Worm (Caenorhabditis elegans) whole organism, dauer: ENCODE data around the gene F53F8.4.

ENCODE experiments used
- unc-62 ChIP-seq: sonication (generic microtip); optimal IDR thresholded peaks from 2 replicates; lab custom pipeline; 2017; ENCODE audit warnings: missing biosample characterization, missing genetic modification reagents, missing genetic modification characterization

F53F8.4 gene

DNA sequence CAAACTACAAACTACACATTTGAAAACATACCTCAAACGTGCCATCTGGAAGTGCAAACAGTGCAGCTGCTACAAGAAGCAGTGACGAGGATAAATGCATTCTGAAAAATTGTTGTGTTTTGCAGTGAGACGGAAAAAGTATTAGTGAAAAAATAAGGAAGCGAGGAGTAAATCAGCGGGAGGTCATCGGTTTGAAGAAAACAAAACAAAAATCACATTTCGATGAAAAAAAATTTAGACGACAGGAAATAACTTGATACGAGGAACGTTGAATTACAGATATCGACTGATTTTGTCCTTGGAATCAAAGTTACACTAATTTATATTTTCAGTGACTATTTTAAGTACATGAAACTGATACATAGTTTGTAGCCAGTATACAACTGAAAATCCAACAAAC is at the start of gene F53F8.4:
Gene F53F8.4, minus strand, starts transcription at position 101 of the 400 bp plus-strand sequence.
- TF ChIP-seq unc-62, result no peak

DNA sequence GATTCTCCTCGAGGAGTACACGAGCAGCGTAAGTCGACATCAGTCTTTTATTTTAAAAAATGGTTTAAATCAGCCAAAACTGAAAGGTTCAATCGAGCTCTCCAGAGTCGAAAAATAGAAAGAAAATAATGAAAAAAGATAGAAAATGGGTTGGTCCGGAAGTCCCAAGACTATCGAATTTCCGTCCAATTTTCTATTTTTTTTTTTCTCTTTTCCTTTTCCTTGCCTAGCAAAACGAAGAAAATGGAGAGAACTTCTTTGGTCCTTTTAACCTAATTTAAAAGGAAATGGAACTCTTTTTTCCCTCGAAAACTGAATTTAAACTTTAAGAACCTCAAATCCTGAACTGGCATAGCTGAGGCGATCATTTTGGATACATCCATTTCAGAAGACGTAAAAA is 47.9 kb upstream of the F53F8.4 start:
- no peak for TF ChIP-seq unc-62

DNA sequence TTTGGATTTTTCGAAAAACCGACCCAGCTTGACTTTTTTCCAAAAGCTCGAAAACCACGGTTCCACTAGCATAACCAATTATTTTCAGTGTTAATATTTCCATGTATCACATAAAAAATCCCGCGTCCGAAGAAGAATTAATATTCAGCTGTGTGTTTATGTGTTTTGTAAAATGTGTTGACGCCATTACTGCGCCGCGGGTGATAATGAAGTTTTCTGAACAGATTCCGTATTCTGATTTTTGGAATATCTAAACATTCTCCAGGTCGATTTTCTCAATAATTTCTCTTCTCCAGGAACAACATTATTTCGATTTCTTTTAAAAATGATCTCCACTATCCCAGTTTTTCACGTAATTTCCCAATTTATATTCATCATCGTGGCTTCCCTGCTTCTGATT is 43.2 kb upstream of the F53F8.4 start, which contains the start of gene srxa-6:
Gene srxa-6, plus strand, starts transcription at position 301 of the 400 bp plus-strand sequence.
- no peak for TF ChIP-seq unc-62

DNA sequence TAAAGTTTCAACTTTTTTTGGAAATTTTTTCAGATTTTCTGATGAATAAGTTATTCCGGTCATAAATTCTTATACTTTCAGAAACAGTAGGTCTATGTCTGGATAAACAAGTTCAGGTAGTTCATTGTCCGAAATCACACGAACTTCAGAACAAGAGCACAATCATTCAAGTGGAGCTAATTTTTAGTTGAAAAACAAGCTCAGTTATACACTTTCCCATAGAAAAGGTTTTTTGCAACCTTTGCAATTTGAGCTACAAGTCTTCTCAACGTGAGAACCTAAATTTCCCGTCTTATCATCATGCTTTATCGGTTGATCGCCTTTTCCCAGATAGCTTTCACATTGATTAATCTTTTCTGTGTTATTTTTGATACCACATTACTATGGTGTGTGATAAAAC is 40.3 kb upstream of the F53F8.4 start, which contains the start of gene srxa-1:
Gene srxa-1, plus strand, starts transcription at position 301 of the 400 bp plus-strand sequence.
- no peak for TF ChIP-seq unc-62

DNA sequence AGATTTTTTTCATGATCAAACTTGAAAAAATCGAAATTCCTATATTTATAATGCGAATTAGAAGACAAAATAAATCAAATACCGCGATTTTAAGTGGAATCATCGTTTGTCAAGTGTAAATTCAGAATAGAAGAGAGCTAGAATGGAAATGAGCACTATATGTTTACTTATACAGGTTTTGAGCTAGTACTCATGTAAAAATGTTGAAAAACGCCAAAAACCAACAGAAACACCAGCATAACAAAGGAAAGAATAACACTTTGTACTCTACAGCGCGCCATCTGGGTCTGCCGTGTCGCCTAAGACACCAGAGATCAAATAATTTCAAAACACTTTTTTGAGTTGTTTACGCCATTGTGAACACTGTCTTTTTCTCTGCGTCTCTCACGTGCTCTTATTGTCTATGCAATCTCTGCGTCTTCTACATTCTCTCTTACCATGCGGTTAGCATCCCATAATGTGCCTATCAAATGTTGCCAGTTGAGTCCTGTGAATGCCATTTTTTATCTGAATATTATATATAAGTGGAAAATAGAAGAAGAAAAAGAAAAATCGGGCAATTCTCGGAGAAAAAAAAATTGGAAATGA is 37.4 kb upstream of the F53F8.4 start, which contains the start of gene ipla-3:
Gene ipla-3, minus strand, starts transcription at position 510 of the 588 bp plus-strand sequence.
- no peak for TF ChIP-seq unc-62

DNA sequence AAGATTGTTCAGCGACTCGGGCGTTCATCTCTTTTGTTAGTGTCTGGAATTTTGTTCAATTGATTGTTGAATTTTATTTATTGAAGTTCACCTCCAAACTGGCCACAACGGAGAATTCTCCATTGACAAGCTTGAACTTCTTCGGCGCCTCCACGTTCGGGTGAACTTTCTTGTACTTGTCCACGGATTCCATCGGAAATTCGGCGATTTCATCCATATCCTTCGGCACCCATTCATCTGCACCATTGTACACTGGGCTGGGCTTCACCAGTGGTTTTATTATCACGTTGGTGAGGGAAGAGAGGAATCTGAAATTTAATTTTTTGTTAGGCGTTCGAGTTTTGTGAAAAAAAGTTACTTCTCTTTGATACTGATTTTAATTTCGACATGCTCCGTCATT is 36.0 kb upstream of the F53F8.4 start:
- no peak for TF ChIP-seq unc-62

DNA sequence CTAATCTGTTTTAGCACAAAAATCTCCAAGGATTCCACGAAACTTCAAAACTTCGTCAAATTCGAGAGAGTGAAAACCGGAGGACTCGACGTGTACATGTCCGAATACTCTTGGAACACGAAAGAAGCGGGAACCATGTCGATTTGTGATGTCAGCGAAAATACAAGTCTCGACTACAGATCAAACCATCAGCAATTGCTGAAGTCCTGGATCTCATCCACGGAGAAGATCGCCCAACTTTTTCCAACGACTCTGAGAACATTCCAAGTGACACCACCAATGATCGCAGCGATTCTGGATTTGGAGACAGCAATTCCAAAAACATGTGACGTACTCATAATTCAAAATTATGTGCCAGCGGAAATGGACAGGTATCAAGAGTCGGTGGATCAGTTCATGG is 31.0 kb upstream of the F53F8.4 start:
- TF ChIP-seq unc-62, result no peak

DNA sequence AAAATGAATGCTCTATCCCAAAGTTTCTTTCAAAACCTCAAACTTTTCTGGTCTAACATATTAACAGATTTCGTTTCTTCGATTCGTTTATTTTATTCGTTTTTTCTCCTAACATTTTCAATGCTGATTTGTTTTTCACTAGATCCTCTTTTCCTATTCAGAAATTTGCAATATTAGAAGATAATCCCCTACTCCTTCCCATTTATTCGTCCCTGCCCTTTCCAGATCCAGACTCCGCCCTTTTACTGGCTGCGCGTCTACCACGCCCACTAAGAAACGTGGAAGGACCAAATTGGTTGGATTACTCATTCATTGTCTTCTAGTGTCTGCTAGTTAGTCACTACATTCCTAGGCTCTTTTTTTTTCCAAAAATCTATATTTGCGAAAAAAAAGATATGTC is 30.4 kb upstream of the F53F8.4 start, which contains the start of gene Y44A6C.2:
Gene Y44A6C.2, plus strand, starts transcription at position 301 of the 400 bp plus-strand sequence.
- no peak for TF ChIP-seq unc-62

DNA sequence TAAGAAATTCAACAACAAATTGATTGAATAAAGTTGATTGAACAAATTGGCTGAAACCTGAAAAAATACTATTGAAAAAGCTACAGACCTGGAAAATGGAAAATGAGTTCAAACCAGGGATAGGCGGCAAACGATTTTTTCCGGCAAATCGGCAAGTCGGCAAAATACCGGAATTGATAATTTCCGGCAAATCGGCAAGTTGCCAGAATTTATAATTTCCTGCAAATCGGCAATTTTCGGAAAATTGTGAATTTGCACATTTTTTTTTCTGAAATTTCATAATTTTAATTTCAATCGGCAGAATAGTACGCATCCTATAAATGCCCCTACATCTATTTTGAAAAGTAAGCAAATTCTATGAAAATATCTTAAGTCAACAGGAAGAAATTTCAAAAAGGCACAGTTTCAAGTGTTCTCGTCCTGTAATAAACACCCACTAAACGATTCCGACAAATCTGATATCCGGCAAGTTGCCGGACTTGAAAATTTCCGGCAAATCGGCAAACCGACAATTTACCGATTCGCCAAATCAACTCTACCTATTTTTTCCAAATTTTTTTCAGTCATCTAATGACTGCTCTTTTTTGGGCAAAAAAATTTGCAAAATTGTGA is 25.5 kb upstream of the F53F8.4 start:
- TF ChIP-seq unc-62, result no peak

DNA sequence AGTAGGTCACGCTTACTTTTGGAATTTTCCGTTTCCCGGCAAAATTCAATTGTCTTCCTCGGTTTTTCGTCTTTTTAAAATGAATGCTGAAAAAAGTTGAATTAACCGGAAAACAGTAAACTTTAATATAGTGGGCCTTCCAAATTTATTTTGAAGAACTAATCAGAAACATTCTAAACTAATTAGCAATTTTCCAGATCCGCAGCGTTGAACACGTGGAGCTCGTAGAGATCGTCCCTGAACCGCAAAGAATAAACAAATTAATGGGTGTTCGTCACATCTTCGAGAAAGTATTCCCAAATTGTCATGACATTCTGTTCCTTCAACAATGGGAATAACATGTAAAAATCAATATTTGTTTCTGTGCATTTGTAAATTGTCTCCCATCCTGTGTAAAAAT is 24.8 kb upstream of the F53F8.4 start:
- TF ChIP-seq unc-62, result no peak

DNA sequence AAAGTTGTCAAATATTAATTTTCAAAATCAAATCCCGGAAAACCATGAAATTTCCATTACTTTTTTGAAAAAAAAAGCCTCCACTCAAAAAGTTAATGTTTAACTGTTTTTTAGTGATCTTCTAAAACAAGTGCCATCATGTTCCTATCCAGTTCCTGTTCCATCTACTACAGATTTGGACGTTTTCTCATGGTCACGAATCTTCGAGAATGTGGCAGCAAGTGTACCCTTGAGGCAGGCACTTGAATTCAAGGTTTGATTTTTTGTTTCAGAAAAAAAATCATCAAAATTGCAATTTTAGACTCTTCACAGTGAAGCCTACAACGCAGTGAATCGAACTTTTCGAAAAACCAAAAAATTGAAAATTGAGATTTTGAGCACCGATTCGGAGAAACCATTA is 23.0 kb upstream of the F53F8.4 start:
- TF ChIP-seq unc-62, result no peak

DNA sequence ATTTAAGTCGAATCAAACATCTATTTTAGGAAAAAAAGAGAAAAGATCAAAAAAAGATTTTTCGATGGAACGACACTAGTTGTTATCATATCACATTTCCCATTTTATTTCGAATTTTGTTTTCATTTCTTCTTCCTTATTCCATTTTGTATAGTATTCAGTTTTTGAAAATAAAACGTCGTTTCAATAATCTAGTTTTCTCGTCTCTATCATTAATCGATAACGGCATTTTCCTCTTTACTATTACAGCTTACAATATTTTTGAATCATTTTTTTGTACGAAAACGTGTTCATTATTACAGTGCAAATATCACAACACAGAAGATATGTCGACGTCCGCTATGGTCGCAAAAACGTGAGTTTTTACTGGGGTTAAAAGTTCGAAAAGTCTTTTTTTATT is 22.1 kb upstream of the F53F8.4 start, which contains the start of gene Y44A6C.1:
Gene Y44A6C.1, plus strand, starts transcription at position 301 of the 400 bp plus-strand sequence.
- no peak for TF ChIP-seq unc-62

DNA sequence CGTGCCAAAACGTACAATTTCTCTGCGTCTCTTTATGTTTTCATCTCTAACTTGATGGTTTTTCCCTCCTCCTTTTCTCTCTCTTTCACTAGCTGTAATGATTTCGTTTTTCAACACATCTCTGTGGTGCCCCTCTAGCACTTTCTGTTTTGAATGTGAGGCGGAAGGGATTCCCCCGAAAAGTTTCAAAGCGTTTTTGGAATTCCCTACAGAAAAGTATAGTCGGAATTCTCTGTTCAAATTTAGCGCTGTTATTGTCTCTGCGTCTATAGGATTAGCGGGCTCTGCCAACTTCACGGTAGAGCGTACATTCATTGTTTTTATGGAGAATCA is 21.5 kb upstream of the F53F8.4 start:
- TF ChIP-seq unc-62, result no peak

DNA sequence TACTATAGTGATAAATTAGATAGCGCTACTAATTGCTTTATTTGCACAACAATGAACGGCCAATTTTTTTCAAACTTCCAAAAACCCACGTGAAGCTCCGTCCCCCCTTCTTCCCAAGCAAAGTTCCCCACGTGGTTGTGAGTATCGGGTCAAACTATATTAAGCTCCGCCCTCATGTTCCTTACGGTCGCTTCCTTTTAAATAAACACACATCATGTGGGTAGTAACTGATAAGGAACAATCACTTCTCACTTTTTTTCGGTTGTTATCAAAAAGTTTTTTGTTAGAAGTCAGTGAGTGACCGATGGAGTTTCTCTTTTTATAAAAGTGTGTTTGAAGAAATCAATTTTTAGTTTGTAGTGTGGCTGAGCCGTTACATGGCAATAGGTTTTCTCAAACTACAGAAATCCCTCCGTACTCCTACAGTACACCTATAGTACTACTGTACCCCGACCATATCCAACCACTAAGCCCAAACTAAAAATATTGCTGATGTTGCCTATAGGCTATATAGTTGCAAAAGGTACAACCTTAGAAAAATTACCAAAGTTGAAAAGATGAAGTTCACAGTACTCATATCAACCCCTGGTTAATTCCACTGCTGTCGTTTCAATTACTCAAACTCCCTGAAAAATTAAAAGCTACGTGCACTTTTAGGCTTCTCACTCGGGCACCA is 21.0 kb upstream of the F53F8.4 start:
- no peak for TF ChIP-seq unc-62

DNA sequence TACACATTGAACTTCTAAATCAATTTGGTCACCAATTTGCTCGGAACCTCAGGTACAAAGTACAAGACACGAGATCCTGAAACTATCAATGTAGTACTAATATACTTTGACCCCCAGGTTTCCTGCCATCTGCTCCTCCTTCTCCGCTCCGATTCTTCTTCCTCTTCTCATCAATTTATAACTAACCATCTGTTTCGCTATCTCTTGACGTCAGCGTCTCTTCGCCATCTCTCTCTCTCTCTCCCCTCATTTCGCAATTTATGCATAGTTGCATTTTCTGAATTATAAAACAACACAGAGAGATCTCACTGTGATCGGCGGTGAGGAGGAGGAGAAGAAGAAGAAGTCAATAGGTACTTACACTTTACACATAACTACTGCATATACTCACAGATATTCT is 20.2 kb upstream of the F53F8.4 start:
- TF ChIP-seq unc-62, result no peak

DNA sequence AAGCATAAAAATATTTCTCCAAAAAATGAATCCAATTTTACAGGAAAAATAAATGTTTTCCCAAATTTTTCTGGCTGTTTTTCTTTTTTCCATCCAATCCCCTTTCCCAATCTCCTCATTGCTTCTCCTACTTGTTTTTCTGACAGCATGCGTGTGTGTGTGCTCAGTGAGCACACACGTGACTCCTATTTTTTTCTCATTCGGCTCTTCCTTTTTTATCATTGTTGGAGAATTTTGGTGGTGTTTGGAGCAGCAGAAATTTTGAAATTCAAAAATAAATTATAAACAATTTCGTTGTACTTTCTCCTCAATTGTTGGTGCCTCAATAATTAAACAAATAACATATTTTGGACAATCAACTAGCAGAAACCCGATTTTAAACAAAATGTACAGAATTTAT is 19.2 kb upstream of the F53F8.4 start:
- TF ChIP-seq unc-62, result no peak

DNA sequence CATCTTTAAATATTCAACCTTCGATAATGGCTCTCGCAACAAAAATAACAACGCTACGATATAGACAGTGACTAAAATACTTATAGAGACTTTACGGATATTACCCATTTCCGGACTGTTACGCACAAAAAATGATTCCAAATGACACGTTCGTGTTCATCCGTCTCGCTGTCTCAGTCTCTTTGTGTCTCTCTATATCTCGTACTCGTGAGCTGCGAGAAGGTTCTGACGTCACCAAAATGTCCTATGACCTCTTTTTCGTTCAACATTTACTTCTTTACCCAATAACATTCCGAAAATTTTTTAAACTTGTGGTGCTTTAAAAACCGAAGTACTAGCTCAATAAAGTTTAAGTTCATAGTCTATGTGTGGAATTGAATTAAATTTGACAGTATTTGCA is 18.7 kb upstream of the F53F8.4 start:
- no peak for TF ChIP-seq unc-62

DNA sequence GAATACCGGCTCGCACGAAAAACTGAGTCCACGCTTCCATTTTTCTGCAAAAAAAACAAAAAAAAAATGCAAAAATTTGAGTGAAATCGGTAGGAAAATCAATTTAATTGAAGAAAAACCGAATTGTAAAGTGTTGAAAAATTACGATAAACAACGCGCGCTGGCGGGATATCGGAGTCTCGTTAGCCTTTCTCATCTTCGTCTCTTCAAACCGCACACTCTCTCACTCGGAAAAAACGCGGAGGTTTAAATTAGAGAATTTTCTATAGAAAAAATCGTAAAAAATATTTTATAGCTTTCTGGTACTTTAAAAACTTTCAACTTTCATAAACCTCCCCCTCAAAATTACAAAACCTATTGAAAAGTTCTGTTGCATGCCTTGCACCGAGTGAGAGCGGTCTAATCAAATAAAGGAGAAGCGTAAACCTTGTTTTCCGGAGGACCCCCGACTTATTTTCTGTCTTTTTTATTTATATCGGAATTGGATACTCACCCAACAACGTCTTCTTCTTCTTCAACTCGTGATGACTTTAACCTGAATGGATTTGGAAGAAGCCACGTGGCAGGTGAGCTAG is 12.6 kb upstream of the F53F8.4 start, which contains the start of the genes F53F8.5 and F53F8.6:
Gene F53F8.5, minus strand, starts transcription at position 52 of the 575 bp plus-strand sequence.
Gene F53F8.6, plus strand, starts transcription at position 230 of the 575 bp plus-strand sequence.
- TF ChIP-seq unc-62, result no peak
